Worm (Caenorhabditis elegans): ENCODE measurements around the gene dhgd-1.
A peak's percentile ranks its signal among the peaks of the same experiment; 100 is the strongest.

dhgd-1 gene

ce11 chrII:11596157-11596740 lies 44.4 kb upstream of the dhgd-1 start (continued):
- no peak for TF ChIP-seq D1046.2 (GFP tag; IDR thresholded peaks at IDR 0.05)
- peak in 1 of 2 experiments; percentile 36 for TF ChIP-seq lsy-2 (tag; optimal IDR thresholded peaks at IDR 0.05)
- TF ChIP-seq nhr-11 (tag; optimal IDR thresholded peaks at IDR 0.05) = no peak
- TF ChIP-seq unc-39 (tag; optimal IDR thresholded peaks at IDR 0.05) = no peak
- no peak for TF ChIP-seq set-16 (GFP tag; IDR thresholded peaks at IDR 0.05)
- peak; percentile 41 for TF ChIP-seq nhr-48 (tag; optimal IDR thresholded peaks at IDR 0.05)
- no peak for TF ChIP-seq ceh-28 (tag; optimal IDR thresholded peaks at IDR 0.05)
- TF ChIP-seq ZK546.5 (tag; optimal IDR thresholded peaks at IDR 0.05) = no peak
- no peak for TF ChIP-seq nhr-10 (tag; optimal IDR thresholded peaks at IDR 0.05)
- TF ChIP-seq pha-4 (GFP tag; IDR thresholded peaks at IDR 0.05) = no peak
- TF ChIP-seq pha-4 (tag; optimal IDR thresholded peaks at IDR 0.05) = no peak
- 0 out of 2 replicates have a peak, but pooled peaks have one; percentile 22 for TF ChIP-seq Y48G9A.11 (GFP tag; IDR thresholded peaks at IDR 0.05)
- TF ChIP-seq F26F4.8 (GFP tag; conservative IDR thresholded peaks at IDR 0.05) = no peak
- TF ChIP-seq nhr-237 (tag; optimal IDR thresholded peaks at IDR 0.05) = no peak
- no peak for TF ChIP-seq ceh-20 (GFP tag; IDR thresholded peaks at IDR 0.05)
- no peak for TF ChIP-seq ceh-62 (tag; optimal IDR thresholded peaks at IDR 0.05)
- TF ChIP-seq lin-29 (GFP tag; IDR thresholded peaks at IDR 0.05) = no peak
- no peak for TF ChIP-seq daf-19 (GFP tag; conservative IDR thresholded peaks at IDR 0.05)
- TF ChIP-seq nhr-77 (tag; optimal IDR thresholded peaks at IDR 0.05) = no peak
- TF ChIP-seq nhr-28 (tag; optimal IDR thresholded peaks at IDR 0.05) = no peak
- TF ChIP-seq zip-11 (GFP tag; IDR thresholded peaks at IDR 0.05) = no peak
- no peak for TF ChIP-seq vab-7 (GFP tag; IDR thresholded peaks at IDR 0.05)
- TF ChIP-seq hlh-11 (tag; optimal IDR thresholded peaks at IDR 0.05) = peak; percentile 29
- TF ChIP-seq lim-7 (GFP tag; IDR thresholded peaks at IDR 0.05) = no peak
- peak; percentile 71 for TF ChIP-seq F49E8.2 (tag; optimal IDR thresholded peaks at IDR 0.05; ENCODE audit: borderline replicate concordance)
- no peak for TF ChIP-seq T26A8.4 (GFP tag; IDR thresholded peaks at IDR 0.05)
- TF ChIP-seq nhr-25 (tag; optimal IDR thresholded peaks at IDR 0.05; ENCODE audit: borderline replicate concordance, insufficient read depth) = no peak
- TF ChIP-seq dmd-9 (GFP tag; IDR thresholded peaks at IDR 0.05) = no peak
- TF ChIP-seq daf-8 (GFP tag; IDR thresholded peaks at IDR 0.05) = no peak
- no peak for TF ChIP-seq hlh-30 (tag; optimal IDR thresholded peaks at IDR 0.05; ENCODE audit: insufficient read depth)
- no peak for TF ChIP-seq ztf-7 (tag; optimal IDR thresholded peaks at IDR 0.05)
- no peak for TF ChIP-seq F10B5.3 (tag; optimal IDR thresholded peaks at IDR 0.05)
- TF ChIP-seq php-3 (GFP tag; IDR thresholded peaks at IDR 0.05) = no peak
- TF ChIP-seq Y75B8A.6 (GFP tag; IDR thresholded peaks at IDR 0.05) = no peak
- TF ChIP-seq R02D3.7 (tag; optimal IDR thresholded peaks at IDR 0.05) = no peak

ce11 chrII:11595368-11595996 lies 43.6 kb upstream of the dhgd-1 start, which contains the start of gene gfat-1:
Gene gfat-1 (minus strand): TSS chrII:11595418.
- TF ChIP-seq nhr-6 (tag; optimal IDR thresholded peaks at IDR 0.05) (peak; percentile 21), nhr-10 (tag; optimal IDR thresholded peaks at IDR 0.05) (no peak), mes-2 (tag; optimal IDR thresholded peaks at IDR 0.05; ENCODE audit: poor library complexity, severe bottlenecking) (peak; percentile 43), lin-38 (GFP tag; IDR thresholded peaks at IDR 0.05) (peak; percentile 16; the same call in 1 of the 2 replicates), lir-3 (tag; optimal IDR thresholded peaks at IDR 0.05) (no peak), dpl-1 (GFP tag; optimal IDR thresholded peaks at IDR 0.05) (peak; percentile 9), mdl-1 (tag; optimal IDR thresholded peaks at IDR 0.05) (peak; percentile 37 to 89), lim-7 (GFP tag; IDR thresholded peaks at IDR 0.05) (0 out of 2 replicates have a peak, but pooled peaks have one; percentile 8), hlh-11 (tag; optimal IDR thresholded peaks at IDR 0.05) (no peak), ctbp-1 (GFP tag; IDR thresholded peaks at IDR 0.05) (0 out of 2 replicates have a peak, but pooled peaks have one; percentile 34), ama-1 (optimal IDR thresholded peaks at IDR 0.05) (no peak), hlh-30 (tag; optimal IDR thresholded peaks at IDR 0.05; ENCODE audit: insufficient read depth) (peak; percentile 57), duxl-1 (tag; optimal IDR thresholded peaks at IDR 0.05; ENCODE audit: poor library complexity) (no peak), daf-8 (GFP tag; IDR thresholded peaks at IDR 0.05) (no peak), lsy-2 (tag; optimal IDR thresholded peaks at IDR 0.05) (peak in 1 of 2 experiments; percentile 17), set-16 (GFP tag; IDR thresholded peaks at IDR 0.05) (peak; percentile 32)
